Worm (Caenorhabditis elegans) whole organism, young adult: ENCODE results near the gene srr-9.

Experiments used
- C17E4.6 ChIP-seq: fragments of 200-800 bp; sonication (Bioruptor generic); IDR thresholded peaks from 2 replicates; pipeline ENCODE4 v1.3.6; 2022; ENCODE audit warnings: missing genetic modification reagents, missing genetic modification characterization, missing compliant biosample characterization
- D2030.7 ChIP-seq: fragments of 200-800 bp; sonication (Bioruptor generic); IDR thresholded peaks from 2 replicates; pipeline ENCODE4 v1.3.6; 2022; ENCODE audit warnings: missing genetic modification reagents, missing genetic modification characterization, missing compliant biosample characterization
- F10E7.11 ChIP-seq: sonication (generic microtip); optimal IDR thresholded peaks from 2 replicates; lab custom pipeline; 2017; ENCODE audit warnings: mild to moderate bottlenecking, missing genetic modification characterization, moderate library complexity, missing compliant biosample characterization
- F33H1.4 ChIP-seq: fragments of 200-800 bp; sonication (Bioruptor generic); IDR thresholded peaks from 2 replicates; pipeline ENCODE4 v1.3.6; 2022; ENCODE audit warnings: missing genetic modification reagents, missing genetic modification characterization, missing compliant biosample characterization
- F49E8.2 ChIP-seq: sonication (generic microtip); optimal IDR thresholded peaks from 3 replicates; lab custom pipeline; 2017; ENCODE audit warnings: missing genetic modification characterization, mild to moderate bottlenecking, missing compliant biosample characterization, antibody characterized with exemption, moderate library complexity; ENCODE audit not compliant: insufficient read depth
- F57C9.4 ChIP-seq: sonication (generic microtip); optimal IDR thresholded peaks from 2 replicates; lab custom pipeline; 2017; ENCODE audit warnings: mild to moderate bottlenecking, missing genetic modification characterization, missing compliant biosample characterization
- T26A5.8 ChIP-seq: sonication (generic microtip); optimal IDR thresholded peaks from 2 replicates; lab custom pipeline; 2016; ENCODE audit warnings: missing genetic modification characterization, missing compliant biosample characterization
- Y67H2A.10 ChIP-seq: fragments of 200-800 bp; sonication (Bioruptor generic); conservative IDR thresholded peaks from 2 replicates; pipeline ENCODE4 v1.3.6; 2022; ENCODE audit warnings: missing genetic modification reagents, missing genetic modification characterization, missing compliant biosample characterization
- Y79H2A.3 ChIP-seq: fragments of 200-800 bp; sonication (Bioruptor generic); conservative IDR thresholded peaks from 2 replicates; pipeline ENCODE4 v1.3.6; 2022; ENCODE audit warnings: missing genetic modification reagents, missing genetic modification characterization, missing compliant biosample characterization
- Y95B8A.8 ChIP-seq: fragments of 200-800 bp; sonication (Bioruptor generic); IDR thresholded peaks from 2 replicates; pipeline ENCODE4 v1.3.6; 2022; ENCODE audit warnings: missing genetic modification reagents, missing genetic modification characterization, missing compliant biosample characterization
- attf-5 ChIP-seq: fragments of 200-800 bp; sonication (Bioruptor generic); optimal IDR thresholded peaks from 2 replicates; lab custom pipeline; 2018; ENCODE audit warnings: mild to moderate bottlenecking, missing genetic modification characterization, missing compliant biosample characterization
- attf-6 ChIP-seq: fragments of 200-800 bp; sonication (Bioruptor generic); IDR thresholded peaks from 2 replicates; pipeline ENCODE4 v1.3.6; 2022; ENCODE audit warnings: missing genetic modification reagents, missing genetic modification characterization, missing compliant biosample characterization
- ccch-3 ChIP-seq: fragments of 200-800 bp; sonication (Bioruptor generic); optimal IDR thresholded peaks from 2 replicates; lab custom pipeline; 2018; ENCODE audit warnings: mild to moderate bottlenecking, missing genetic modification characterization, missing compliant biosample characterization
- dox-1 ChIP-seq: fragments of 200-800 bp; sonication (Bioruptor generic); IDR thresholded peaks from 2 replicates; pipeline ENCODE4 v1.3.6; 2022; ENCODE audit warnings: missing genetic modification reagents, missing genetic modification characterization, missing compliant biosample characterization
- dpff-1 ChIP-seq: sonication (generic microtip); optimal IDR thresholded peaks from 2 replicates; lab custom pipeline; 2017; ENCODE audit warnings: mild to moderate bottlenecking, missing genetic modification characterization, missing compliant biosample characterization
- dpl-1 ChIP-seq: fragments of 150-350 bp; optimal IDR thresholded peaks from 2 replicates; lab custom pipeline; 2014; ENCODE audit warnings: missing biosample characterization, missing genetic modification reagents, missing genetic modification characterization
- egrh-3 ChIP-seq: fragments of 200-800 bp; sonication (Bioruptor generic); IDR thresholded peaks from 2 replicates; pipeline ENCODE4 v1.3.6; 2022; ENCODE audit warnings: missing genetic modification reagents, missing genetic modification characterization, missing compliant biosample characterization
- gei-17 ChIP-seq: fragments of 200-800 bp; sonication (Bioruptor generic); optimal IDR thresholded peaks from 2 replicates; lab custom pipeline; 2018; ENCODE audit warnings: mild to moderate bottlenecking, missing genetic modification characterization, missing compliant biosample characterization
- him-1 ChIP-seq: sonication (generic microtip); optimal IDR thresholded peaks from 2 replicates; lab custom pipeline; 2016; ENCODE audit warnings: missing genotype, missing genetic modification reagents, missing genetic modification characterization, missing compliant biosample characterization
- hmg-1.2 ChIP-seq: fragments of 200-800 bp; sonication (Bioruptor generic); IDR thresholded peaks from 2 replicates; pipeline ENCODE4 v1.3.6; 2022; ENCODE audit warnings: missing genetic modification reagents, missing genetic modification characterization, missing compliant biosample characterization
- hrde-1 ChIP-seq: sonication (generic microtip); optimal IDR thresholded peaks from 2 replicates; lab custom pipeline; 2016; ENCODE audit warnings: missing genetic modification characterization, mild to moderate bottlenecking, missing compliant biosample characterization, moderate library complexity, missing genotype, missing genetic modification reagents, borderline replicate concordance
- lag-1 ChIP-seq: fragments of 200-800 bp; sonication (Bioruptor generic); IDR thresholded peaks from 2 replicates; pipeline ENCODE4 v1.3.6; 2022; ENCODE audit warnings: missing genetic modification reagents, missing genetic modification characterization, missing compliant biosample characterization
- let-526 ChIP-seq: fragments of 200-800 bp; sonication (Bioruptor generic); IDR thresholded peaks from 2 replicates; pipeline ENCODE4 v1.3.6; 2022; ENCODE audit warnings: missing genetic modification reagents, missing genetic modification characterization, missing compliant biosample characterization
- let-607 ChIP-seq, 2 experiments: fragments of 200-800 bp in 1 of 2; sonication (Bioruptor generic) in 1 of 2; sonication (generic microtip) in 1 of 2; optimal IDR thresholded peaks; 2 replicates each; lab custom pipeline; 2016 to 2018; ENCODE audit warnings: mild to moderate bottlenecking in 2 of 2, missing compliant biosample characterization in 2 of 2, missing genetic modification characterization in 2 of 2, moderate library complexity in 2 of 2, missing genotype in 1 of 2
- lin-35 ChIP-seq, 3 experiments: fragments of 150-350 bp in 2 of 3; sonication (generic microtip) in 1 of 3; optimal IDR thresholded peaks; 2 replicates each; lab custom pipeline; 2014 to 2018; ENCODE audit warnings: missing biosample characterization in 3 of 3, missing genetic modification characterization in 3 of 3, missing genetic modification reagents in 3 of 3
- lin-54 ChIP-seq: fragments of 200-800 bp; sonication (Bioruptor generic); optimal IDR thresholded peaks from 2 replicates; lab custom pipeline; 2018; ENCODE audit warnings: mild to moderate bottlenecking, missing genetic modification characterization, missing compliant biosample characterization
- madf-3 ChIP-seq: fragments of 200-800 bp; sonication (Bioruptor generic); IDR thresholded peaks from 2 replicates; pipeline ENCODE4 v1.3.6; 2022; ENCODE audit warnings: missing genetic modification reagents, missing genetic modification characterization, missing compliant biosample characterization
- madf-6 ChIP-seq: fragments of 200-800 bp; sonication (Bioruptor generic); IDR thresholded peaks from 2 replicates; pipeline ENCODE4 v1.3.6; 2022; ENCODE audit warnings: missing genetic modification reagents, missing genetic modification characterization, missing compliant biosample characterization
- madf-8 ChIP-seq: fragments of 200-800 bp; sonication (Bioruptor generic); conservative IDR thresholded peaks from 2 replicates; pipeline ENCODE4 v1.3.6; 2022; ENCODE audit warnings: missing genetic modification reagents, missing genetic modification characterization, missing compliant biosample characterization
- mcd-1 ChIP-seq: fragments of 200-800 bp; sonication (Bioruptor generic); IDR thresholded peaks from 2 replicates; pipeline ENCODE4 v1.3.6; 2022; ENCODE audit warnings: missing genetic modification reagents, missing genetic modification characterization, missing compliant biosample characterization
- nfya-1 ChIP-seq: sonication (generic microtip); optimal IDR thresholded peaks from 2 replicates; lab custom pipeline; 2017; ENCODE audit warnings: antibody characterized with exemption, missing compliant biosample characterization, missing genetic modification characterization, borderline replicate concordance; ENCODE audit not compliant: insufficient read depth
- nfyb-1 ChIP-seq: fragments of 200-800 bp; sonication (Bioruptor generic); IDR thresholded peaks from 2 replicates; pipeline ENCODE4 v1.3.6; 2022; ENCODE audit warnings: missing genetic modification reagents, missing genetic modification characterization, missing compliant biosample characterization
- pbrm-1 ChIP-seq: fragments of 200-800 bp; sonication (Bioruptor generic); IDR thresholded peaks from 2 replicates; pipeline ENCODE4 v1.3.6; 2022; ENCODE audit warnings: missing genetic modification reagents, missing genetic modification characterization, missing compliant biosample characterization
- pha-4 ChIP-seq: fragments of 150-350 bp; sonication (generic microtip); optimal IDR thresholded peaks from 2 replicates; lab custom pipeline; 2014; ENCODE audit warnings: missing biosample characterization, missing genetic modification reagents, missing genetic modification characterization
- rcor-1 ChIP-seq: fragments of 200-800 bp; sonication (Bioruptor generic); IDR thresholded peaks from 2 replicates; pipeline ENCODE4 v1.3.6; 2022; ENCODE audit warnings: missing genetic modification reagents, missing genetic modification characterization, missing compliant biosample characterization
- rec-8 ChIP-seq, 2 experiments: sonication (generic microtip); optimal IDR thresholded peaks; 2 replicates each; lab custom pipeline; 2016; ENCODE audit warnings: mild to moderate bottlenecking in 2 of 2, missing genetic modification characterization in 2 of 2, missing genetic modification reagents in 2 of 2, missing genotype in 2 of 2, missing biosample characterization in 1 of 2, missing compliant biosample characterization in 1 of 2, moderate library complexity in 1 of 2
- sdz-38 ChIP-seq: sonication (generic microtip); optimal IDR thresholded peaks from 2 replicates; lab custom pipeline; 2016; ENCODE audit warnings: missing genotype, missing genetic modification characterization, missing compliant biosample characterization
- snpc-1.3 ChIP-seq: sonication (generic microtip); optimal IDR thresholded peaks from 2 replicates; lab custom pipeline; 2017; ENCODE audit warnings: missing genetic modification characterization, mild to moderate bottlenecking, missing compliant biosample characterization, antibody characterized with exemption, moderate library complexity, missing genotype, missing genetic modification reagents; ENCODE audit not compliant: insufficient read depth
- snpc-4 ChIP-seq, 5 experiments: fragments of 150-350 bp in 1 of 5; sonication (generic microtip) in 4 of 5; optimal IDR thresholded peaks; 2 replicates each; lab custom pipeline; 2014 to 2018; ENCODE audit warnings: missing genetic modification characterization in 5 of 5, missing biosample characterization in 3 of 5, antibody characterized with exemption in 2 of 5, mild to moderate bottlenecking in 2 of 5, missing compliant biosample characterization in 2 of 5, missing genotype in 2 of 5, moderate library complexity in 2 of 5, missing genetic modification reagents in 1 of 5
- tlf-1 ChIP-seq: fragments of 200-800 bp; sonication (Bioruptor generic); optimal IDR thresholded peaks from 2 replicates; lab custom pipeline; 2018; ENCODE audit warnings: mild to moderate bottlenecking, missing genetic modification characterization, missing compliant biosample characterization
- xnd-1 ChIP-seq: sonication (generic microtip); optimal IDR thresholded peaks from 2 replicates; lab custom pipeline; 2016; ENCODE audit warnings: missing genotype, missing genetic modification reagents, missing genetic modification characterization, missing compliant biosample characterization
- ztf-25 ChIP-seq: fragments of 200-800 bp; sonication (Bioruptor generic); IDR thresholded peaks from 2 replicates; pipeline ENCODE4 v1.3.6; 2022; ENCODE audit warnings: missing genetic modification reagents, missing genetic modification characterization, missing compliant biosample characterization
- ztf-3 ChIP-seq: fragments of 200-800 bp; sonication (Bioruptor generic); optimal IDR thresholded peaks from 2 replicates; lab custom pipeline; 2018; ENCODE audit warnings: mild to moderate bottlenecking, missing genetic modification characterization, missing compliant biosample characterization

Gene srr-9

ce11 chrV:7737710-7738109, at the start of gene srr-9:
Gene srr-9 (plus strand): TSS chrV:7738010.
- TF ChIP-seq F57C9.4 (tag; lab: Kevin White, UChicago) = no peak
- TF ChIP-seq hmg-1.2 (GFP tag; lab: Robert Waterston, UW) = 0 out of 2 replicates have a peak, but pooled peaks have one; percentile 10
- no peak for TF ChIP-seq ccch-3 (GFP tag; lab: Kevin White, UChicago)
- TF ChIP-seq tlf-1 (GFP tag; lab: Kevin White, UChicago) = no peak
- no peak for TF ChIP-seq egrh-3 (GFP tag; lab: Robert Waterston, UW)

- TF ChIP-seq madf-8 (GFP tag; lab: Robert Waterston, UW) (no peak), ccch-3 (GFP tag; lab: Kevin White, UChicago) (no peak), attf-5 (GFP tag; lab: Kevin White, UChicago) (no peak), gei-17 (no peak)
These were observed 47.9 kb upstream of the srr-9 start, which contains the start of gene C12D5.9 for ce11 chrV:7689888-7690287. Gene C12D5.9 (minus strand): TSS chrV:7689988.

- TF ChIP-seq snpc-1.3 (tag; lab: Kevin White, UChicago) (no peak), ztf-25 (no peak), rec-8 (tag; optimal IDR thresholded peaks at IDR 0.05; lab: Kevin White, UChicago) (no peak), Y67H2A.10 (GFP tag; lab: Robert Waterston, UW) (no peak), F10E7.11 (no peak), snpc-4 (GFP tag; optimal IDR thresholded peaks at IDR 0.05; lab: Kevin White, UChicago) (no peak), snpc-4 (tag; optimal IDR thresholded peaks at IDR 0.05; lab: Kevin White, UChicago) (no peak), lin-54 (GFP tag; lab: Kevin White, UChicago) (no peak), hrde-1 (tag; lab: Kevin White, UChicago) (no peak), pha-4 (tag; lab: Kevin White, UChicago) (no peak), madf-6 (no peak), mcd-1 (GFP tag; lab: Robert Waterston, UW) (no peak), dpl-1 (no peak), D2030.7 (GFP tag; lab: Robert Waterston, UW) (no peak), rcor-1 (GFP tag; lab: Robert Waterston, UW) (no peak), dpff-1 (tag; lab: Kevin White, UChicago) (no peak), Y95B8A.8 (GFP tag; lab: Robert Waterston, UW) (no peak), lin-35 (GFP tag; optimal IDR thresholded peaks at IDR 0.05; lab: Kevin White, UChicago) (no peak), xnd-1 (tag; lab: Kevin White, UChicago) (no peak), Y79H2A.3 (GFP tag; lab: Robert Waterston, UW) (no peak)
- TF ChIP-seq, all 124 proteins: peak for 0
These were observed 47.2 kb upstream of the srr-9 start for ce11 chrV:7690637-7691036.

ce11 chrV:7693394-7693793, 44.4 kb upstream of the srr-9 start, which contains the start of gene C12D5.10:
Gene C12D5.10 (minus strand): TSS chrV:7693494.
- TF ChIP-seq ztf-3 (GFP tag; lab: Kevin White, UChicago) = no peak
- no peak for TF ChIP-seq lag-1 (GFP tag; lab: Robert Waterston, UW)
- TF ChIP-seq F49E8.2 (tag; lab: Kevin White, UChicago) = no peak
- no peak for TF ChIP-seq nfyb-1 (GFP tag; lab: Robert Waterston, UW)
- no peak for TF ChIP-seq nfya-1 (tag; lab: Kevin White, UChicago)
- no peak for TF ChIP-seq gei-17
- TF ChIP-seq dox-1 (GFP tag; lab: Robert Waterston, UW) = no peak
- no peak for TF ChIP-seq F33H1.4 (GFP tag; lab: Robert Waterston, UW)
- no peak for TF ChIP-seq C17E4.6
- no peak for TF ChIP-seq pbrm-1 (GFP tag; lab: Robert Waterston, UW)
- TF ChIP-seq madf-3 = no peak
- no peak for TF ChIP-seq let-526 (GFP tag; lab: Robert Waterston, UW)
- no peak for TF ChIP-seq him-1
- no peak for TF ChIP-seq egrh-3 (GFP tag; lab: Robert Waterston, UW)
- no peak for TF ChIP-seq T26A5.8 (tag; lab: Kevin White, UChicago)
- TF ChIP-seq let-607 (tag; optimal IDR thresholded peaks at IDR 0.05; lab: Kevin White, UChicago) = no peak
- no peak for TF ChIP-seq hmg-1.2 (GFP tag; lab: Robert Waterston, UW)
- TF ChIP-seq sdz-38 (tag; lab: Kevin White, UChicago) = no peak
- no peak for TF ChIP-seq attf-6 (GFP tag; lab: Robert Waterston, UW)
